Worm (Caenorhabditis elegans) whole organism, L2 larva: Measurements from ENCODE around the gene clc-8.

Source experiments
- fos-1 ChIP-seq: fragments of 150-350 bp; optimal IDR thresholded peaks from 2 replicates; lab custom pipeline; 2014; ENCODE audit warnings: missing biosample characterization, missing genetic modification characterization
- lsy-2 ChIP-seq, 2 experiments: fragments of 150-350 bp in 1 of 2; sonication (generic microtip) in 1 of 2; optimal IDR thresholded peaks; 2 replicates each; lab custom pipeline; 2014 to 2017; ENCODE audit warnings: missing biosample characterization in 2 of 2, missing genetic modification characterization in 2 of 2
- nhr-11 ChIP-seq: fragments of 150-350 bp; optimal IDR thresholded peaks from 2 replicates; lab custom pipeline; 2014; ENCODE audit warnings: missing biosample characterization, missing genetic modification characterization
- nhr-77 ChIP-seq: fragments of 150-350 bp; optimal IDR thresholded peaks from 2 replicates; lab custom pipeline; 2014; ENCODE audit warnings: missing biosample characterization, missing genetic modification characterization
- unc-62 ChIP-seq: fragments of 150-350 bp; optimal IDR thresholded peaks from 2 replicates; lab custom pipeline; 2014; ENCODE audit warnings: missing biosample characterization, missing genetic modification reagents, missing genetic modification characterization

- TF ChIP-seq nhr-77 (tag; lab: Kevin White, UChicago) = no peak
- TF ChIP-seq lsy-2 (tag; optimal IDR thresholded peaks at IDR 0.05; lab: Kevin White, UChicago) = no peak
- no peak for TF ChIP-seq nhr-11 (tag; lab: Kevin White, UChicago)
- no peak for TF ChIP-seq fos-1 (tag; lab: Kevin White, UChicago)
- TF ChIP-seq unc-62 (GFP tag; lab: Kevin White, UChicago) = no peak
Observed at ce11 chrIV:14391268-14391667, 2.7 kb upstream of the clc-8 start.
